Fruit fly (Drosophila melanogaster) whole organism, prepupa: ENCODE data around the gene CG9328.

ENCODE experiments used
- Blimp-1 ChIP-seq: fragments of 200-800 bp; sonication (Bioruptor generic); optimal IDR thresholded peaks from 3 replicates; lab custom pipeline; 2017; ENCODE audit warnings: missing biosample characterization, missing genetic modification characterization, mild to moderate bottlenecking, moderate library complexity, missing genetic modification reagents
- CG10631 ChIP-seq: fragments of 200-800 bp; sonication (Bioruptor generic); optimal IDR thresholded peaks from 2 replicates; lab custom pipeline; 2016; ENCODE audit warnings: missing biosample characterization, missing genetic modification characterization
- CG10669 ChIP-seq: fragments of 200-800 bp; sonication (Bioruptor generic); optimal IDR thresholded peaks from 3 replicates; lab custom pipeline; 2018; ENCODE audit warnings: missing biosample characterization, mild to moderate bottlenecking, missing genetic modification characterization, moderate library complexity
- CG11294 ChIP-seq: fragments of 200-800 bp; sonication (Bioruptor generic); IDR thresholded peaks from 2 replicates; pipeline ENCODE4 v1.3.6; 2022; ENCODE audit warnings: missing biosample characterization, missing genetic modification characterization
- CG11762 ChIP-seq: fragments of 200-800 bp; sonication (Bioruptor generic); optimal IDR thresholded peaks from 3 replicates; lab custom pipeline; 2016; ENCODE audit warnings: missing biosample characterization, missing genetic modification characterization; ENCODE audit not compliant: insufficient read depth
- CG11902 ChIP-seq: fragments of 200-800 bp; sonication (Bioruptor generic); optimal IDR thresholded peaks from 3 replicates; lab custom pipeline; 2016; ENCODE audit warnings: missing biosample characterization, missing genetic modification characterization
- CG15336 ChIP-seq: fragments of 200-800 bp; sonication (Bioruptor generic); IDR thresholded peaks from 2 replicates; pipeline ENCODE4 v1.3.6; 2022; ENCODE audit warnings: missing biosample characterization, missing genetic modification characterization
- CG1621 ChIP-seq: fragments of 200-800 bp; sonication (Bioruptor generic); optimal IDR thresholded peaks from 3 replicates; lab custom pipeline; 2018; ENCODE audit warnings: missing biosample characterization, mild to moderate bottlenecking, missing genetic modification characterization
- CG3032 ChIP-seq: fragments of 200-800 bp; optimal IDR thresholded peaks from 2 replicates; lab custom pipeline; 2019; ENCODE audit warnings: missing biosample characterization, mild to moderate bottlenecking, missing genetic modification characterization, moderate library complexity
- CG31627 ChIP-seq: fragments of 200-800 bp; sonication (Bioruptor generic); optimal IDR thresholded peaks from 3 replicates; lab custom pipeline; 2016; ENCODE audit warnings: missing biosample characterization, missing genetic modification characterization
- CG32006 ChIP-seq: fragments of 200-800 bp; sonication (Bioruptor generic); optimal IDR thresholded peaks from 3 replicates; lab custom pipeline; 2017; ENCODE audit warnings: missing biosample characterization, mild to moderate bottlenecking, missing genetic modification characterization
- CG34406 ChIP-seq: fragments of 200-800 bp; sonication (Bioruptor generic); optimal IDR thresholded peaks from 3 replicates; lab custom pipeline; 2016; ENCODE audit warnings: missing biosample characterization, missing genetic modification characterization
- CG3919 ChIP-seq: fragments of 200-800 bp; sonication (Bioruptor generic); optimal IDR thresholded peaks from 3 replicates; lab custom pipeline; 2016; ENCODE audit warnings: missing biosample characterization, missing genetic modification characterization
- CG4318 ChIP-seq: fragments of 200-800 bp; sonication (Bioruptor generic); optimal IDR thresholded peaks from 3 replicates; lab custom pipeline; 2017; ENCODE audit warnings: missing biosample characterization, mild to moderate bottlenecking, missing genetic modification characterization
- CG6163 ChIP-seq: fragments of 200-800 bp; sonication (Bioruptor generic); IDR thresholded peaks from 3 replicates; pipeline ENCODE4 v1.3.6; 2022; ENCODE audit warnings: missing biosample characterization, missing genetic modification characterization
- CG6276 ChIP-seq: fragments of 200-800 bp; sonication (Bioruptor generic); optimal IDR thresholded peaks from 2 replicates; lab custom pipeline; 2017; ENCODE audit warnings: missing biosample characterization, mild to moderate bottlenecking, missing genetic modification characterization
- CG6792 ChIP-seq: fragments of 200-800 bp; sonication (Bioruptor generic); optimal IDR thresholded peaks from 3 replicates; lab custom pipeline; 2016; ENCODE audit warnings: missing biosample characterization, missing genetic modification characterization
- CG6808 ChIP-seq: fragments of 200-800 bp; sonication (Bioruptor generic); optimal IDR thresholded peaks from 3 replicates; lab custom pipeline; 2017; ENCODE audit warnings: missing biosample characterization, missing genetic modification characterization, mild to moderate bottlenecking, moderate library complexity, missing genetic modification reagents
- CG6854 ChIP-seq: fragments of 200-800 bp; sonication (Bioruptor generic); optimal IDR thresholded peaks from 2 replicates; lab custom pipeline; 2017; ENCODE audit warnings: missing biosample characterization, mild to moderate bottlenecking, missing genetic modification characterization
- CG7368 ChIP-seq: fragments of 200-800 bp; sonication (Bioruptor generic); optimal IDR thresholded peaks from 3 replicates; lab custom pipeline; 2016; ENCODE audit warnings: missing biosample characterization, missing genetic modification characterization
- CG8319 ChIP-seq: fragments of 200-800 bp; sonication (Bioruptor generic); optimal IDR thresholded peaks from 3 replicates; lab custom pipeline; 2016; ENCODE audit warnings: missing biosample characterization, missing genetic modification characterization
- CG8632 ChIP-seq: fragments of 200-800 bp; sonication (Bioruptor generic); optimal IDR thresholded peaks from 3 replicates; lab custom pipeline; 2016; ENCODE audit warnings: missing biosample characterization, missing genetic modification characterization
- CG9139 ChIP-seq: fragments of 200-800 bp; sonication (Bioruptor generic); optimal IDR thresholded peaks from 3 replicates; lab custom pipeline; 2017; ENCODE audit warnings: missing biosample characterization, mild to moderate bottlenecking, missing genetic modification characterization
- Eip78C ChIP-seq: fragments of 200-800 bp; sonication (Bioruptor generic); peaks from one replicate; lab custom pipeline; 2016; ENCODE audit warnings: missing biosample characterization, missing genetic modification characterization
- Eip93F ChIP-seq: fragments of 200-800 bp; sonication (Bioruptor generic); optimal IDR thresholded peaks from 2 replicates; lab custom pipeline; 2016; ENCODE audit warnings: missing biosample characterization, mild to moderate bottlenecking, missing genetic modification characterization
- Ets21C ChIP-seq: fragments of 200-800 bp; sonication (Bioruptor generic); optimal IDR thresholded peaks from 3 replicates; lab custom pipeline; 2016; ENCODE audit warnings: missing biosample characterization, missing genetic modification characterization
- Gug ChIP-seq: fragments of 200-800 bp; sonication (Bioruptor generic); IDR thresholded peaks from 2 replicates; pipeline ENCODE4 v1.3.6; 2022; ENCODE audit warnings: missing biosample characterization, missing genetic modification characterization
- Hr38 ChIP-seq: sonication (Bioruptor generic); optimal IDR thresholded peaks from 2 replicates; lab custom pipeline; 2016; ENCODE audit warnings: missing biosample characterization, missing genetic modification characterization
- Hr39 ChIP-seq: fragments of 200-800 bp; sonication (Bioruptor generic); optimal IDR thresholded peaks from 2 replicates; lab custom pipeline; 2016; ENCODE audit warnings: missing biosample characterization, missing genetic modification characterization
- Hr4 ChIP-seq: fragments of 200-800 bp; sonication (Bioruptor generic); optimal IDR thresholded peaks from 3 replicates; lab custom pipeline; 2016; ENCODE audit warnings: missing biosample characterization, missing genetic modification characterization
- Lpt ChIP-seq: fragments of 200-800 bp; sonication (Bioruptor generic); optimal IDR thresholded peaks from 3 replicates; lab custom pipeline; 2016; ENCODE audit warnings: missing biosample characterization, missing genetic modification characterization
- Met ChIP-seq: fragments of 200-800 bp; sonication (Bioruptor generic); optimal IDR thresholded peaks from 3 replicates; lab custom pipeline; 2016; ENCODE audit warnings: missing biosample characterization, missing genetic modification characterization
- OdsH ChIP-seq: fragments of 200-800 bp; sonication (Bioruptor generic); optimal IDR thresholded peaks from 3 replicates; lab custom pipeline; 2016; ENCODE audit warnings: missing biosample characterization, missing genetic modification characterization
- Smox ChIP-seq: fragments of 200-800 bp; sonication (Bioruptor generic); optimal IDR thresholded peaks from 3 replicates; lab custom pipeline; 2016; ENCODE audit warnings: missing biosample characterization, missing genetic modification characterization
- Sox102F ChIP-seq: fragments of 200-800 bp; sonication (Bioruptor generic); optimal IDR thresholded peaks from 2 replicates; lab custom pipeline; 2016; ENCODE audit warnings: missing biosample characterization, mild to moderate bottlenecking, missing genetic modification characterization
- Sox14 ChIP-seq: fragments of 200-800 bp; sonication (Bioruptor generic); optimal IDR thresholded peaks from 3 replicates; lab custom pipeline; 2016; ENCODE audit warnings: missing biosample characterization, missing genetic modification characterization
- achi ChIP-seq: fragments of 200-800 bp; sonication (Bioruptor generic); optimal IDR thresholded peaks from 3 replicates; lab custom pipeline; 2016; ENCODE audit warnings: missing biosample characterization, missing genetic modification characterization
- cyc ChIP-seq: fragments of 200-800 bp; sonication (Bioruptor generic); optimal IDR thresholded peaks from 3 replicates; lab custom pipeline; 2016; ENCODE audit warnings: missing biosample characterization, missing genetic modification characterization
- dac ChIP-seq: fragments of 200-800 bp; sonication (Bioruptor generic); optimal IDR thresholded peaks from 2 replicates; lab custom pipeline; 2017; ENCODE audit warnings: missing biosample characterization, mild to moderate bottlenecking, missing genetic modification characterization
- dsx ChIP-seq: fragments of 200-800 bp; optimal IDR thresholded peaks from 3 replicates; lab custom pipeline; 2019; ENCODE audit warnings: missing biosample characterization, mild to moderate bottlenecking, missing genetic modification characterization, moderate library complexity; ENCODE audit not compliant: poor library complexity, severe bottlenecking
- eg ChIP-seq: fragments of 200-800 bp; sonication (Bioruptor generic); IDR thresholded peaks from 3 replicates; pipeline ENCODE4 v1.3.6; 2022; ENCODE audit warnings: missing biosample characterization, missing genetic modification characterization
- esn ChIP-seq: fragments of 200-800 bp; sonication (Bioruptor generic); optimal IDR thresholded peaks from 2 replicates; lab custom pipeline; 2016; ENCODE audit warnings: missing biosample characterization, mild to moderate bottlenecking, missing genetic modification characterization, moderate library complexity
- fd59A ChIP-seq: fragments of 200-800 bp; sonication (Bioruptor generic); optimal IDR thresholded peaks from 2 replicates; lab custom pipeline; 2017; ENCODE audit warnings: missing biosample characterization, mild to moderate bottlenecking, missing genetic modification characterization, missing genetic modification reagents
- fd85E ChIP-seq: fragments of 200-800 bp; sonication (Bioruptor generic); optimal IDR thresholded peaks from 3 replicates; lab custom pipeline; 2016; ENCODE audit warnings: missing biosample characterization, missing genetic modification characterization
- lz ChIP-seq: fragments of 200-800 bp; sonication (Bioruptor generic); optimal IDR thresholded peaks from 3 replicates; lab custom pipeline; 2016; ENCODE audit warnings: missing biosample characterization, missing genetic modification characterization
- pdm3 ChIP-seq: fragments of 200-800 bp; sonication (Bioruptor generic); optimal IDR thresholded peaks from 3 replicates; lab custom pipeline; 2016; ENCODE audit warnings: missing biosample characterization, missing genetic modification characterization
- salr ChIP-seq, 2 experiments: fragments of 200-800 bp; sonication (Bioruptor generic); optimal IDR thresholded peaks; 3 replicates each; lab custom pipeline; 2016 to 2018; ENCODE audit warnings: missing biosample characterization in 2 of 2, missing genetic modification characterization in 2 of 2, mild to moderate bottlenecking in 1 of 2
- spab ChIP-seq: fragments of 200-800 bp; sonication (Bioruptor generic); optimal IDR thresholded peaks from 2 replicates; lab custom pipeline; 2017; ENCODE audit warnings: missing biosample characterization, mild to moderate bottlenecking, missing genetic modification characterization, missing genetic modification reagents
- ss ChIP-seq, 2 experiments: fragments of 200-800 bp; sonication (Bioruptor generic); optimal IDR thresholded peaks; 2 replicates in 1 of 2; 3 replicates in 1 of 2; lab custom pipeline; 2017 to 2018; ENCODE audit warnings: mild to moderate bottlenecking in 2 of 2, missing biosample characterization in 2 of 2, missing genetic modification characterization in 2 of 2, moderate library complexity in 1 of 2
- svp ChIP-seq: fragments of 200-800 bp; sonication (Bioruptor generic); peaks from one replicate; lab custom pipeline; 2016; ENCODE audit warnings: missing biosample characterization, missing genetic modification characterization
- topi ChIP-seq: fragments of 200-800 bp; sonication (Bioruptor generic); optimal IDR thresholded peaks from 3 replicates; lab custom pipeline; 2016; ENCODE audit warnings: missing biosample characterization, missing genetic modification characterization
- vri ChIP-seq: fragments of 200-800 bp; sonication (Bioruptor generic); optimal IDR thresholded peaks from 3 replicates; lab custom pipeline; 2016; ENCODE audit warnings: missing biosample characterization, mild to moderate bottlenecking, missing genetic modification characterization

CG9328 gene

DNA sequence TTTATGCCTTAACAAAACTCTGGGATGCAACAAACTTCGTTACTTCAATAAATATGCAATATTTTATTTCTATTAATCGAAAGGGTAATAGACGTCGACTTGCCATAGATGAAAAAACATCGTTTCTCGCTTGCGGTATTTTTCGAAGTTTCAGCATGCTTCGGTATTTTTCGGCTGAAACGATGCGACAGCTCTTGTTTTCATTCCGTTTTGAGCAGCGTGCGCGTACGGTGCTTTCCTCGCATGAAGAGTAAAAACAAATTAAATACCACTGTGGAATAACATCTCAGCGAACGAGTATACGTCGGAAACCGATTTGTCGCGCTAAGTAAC, at the start of gene CG9328:
CG9328 (plus strand) TSS at position 201 of the 333 bp plus-strand sequence.
- TF ChIP-seq Gug (GFP tag; lab: Robert Waterston, UW) (0 out of 2 replicates have a peak, but pooled peaks have one; percentile 25), CG9139 (GFP tag; lab: Kevin White, UChicago) (peak; percentile 15), OdsH (peak; percentile 50), CG10631 (GFP tag; lab: Kevin White, UChicago) (peak; percentile 50), CG1621 (tag; lab: Kevin White, UChicago) (peak; percentile 22), fd59A (no peak), Hr39 (GFP tag; lab: Kevin White, UChicago) (peak; percentile 40), CG3032 (tag; lab: Kevin White, UChicago) (peak; percentile 47), CG6854 (GFP tag; lab: Kevin White, UChicago) (peak; percentile 26), Eip93F (GFP tag; lab: Kevin White, UChicago) (no peak), Eip78C (GFP tag; lab: Kevin White, UChicago) (peak; percentile 83), topi (GFP tag; lab: Kevin White, UChicago) (peak; percentile 50), achi (GFP tag; lab: Kevin White, UChicago) (no peak), eg (GFP tag; lab: Robert Waterston, UW) (no peak; the same call in 1 of the 3 replicates), CG11762 (peak; percentile 15), Ets21C (GFP tag; lab: Kevin White, UChicago) (peak; percentile 6), CG32006 (GFP tag; lab: Kevin White, UChicago) (no peak), Hr4 (GFP tag; lab: Kevin White, UChicago) (peak; percentile 47), ss (GFP tag; optimal IDR thresholded peaks at IDR 0.05; lab: Kevin White, UChicago) (peak in 1 of 2 experiments; percentile 30), CG11294 (GFP tag; lab: Robert Waterston, UW) (peak; percentile 18; the same call in 1 of the 2 replicates), CG7368 (GFP tag; lab: Kevin White, UChicago) (no peak), dac (GFP tag; lab: Kevin White, UChicago) (no peak), pdm3 (GFP tag; lab: Kevin White, UChicago) (peak; percentile 56), dsx (GFP tag; lab: Kevin White, UChicago) (no peak), CG10669 (GFP tag; lab: Kevin White, UChicago) (peak; percentile 41), fd85E (GFP tag; lab: Kevin White, UChicago) (peak; percentile 50), salr (GFP tag; optimal IDR thresholded peaks at IDR 0.05; lab: Kevin White, UChicago) (peak in 1 of 2 experiments; percentile 13), CG4318 (no peak), vri (GFP tag; lab: Kevin White, UChicago) (peak; percentile 39), Smox (GFP tag; lab: Kevin White, UChicago) (peak; percentile 62), lz (GFP tag; lab: Kevin White, UChicago) (peak; percentile 39), CG11902 (GFP tag; lab: Kevin White, UChicago) (no peak), Blimp-1 (GFP tag; lab: Kevin White, UChicago) (no peak), CG8319 (peak; percentile 2), cyc (GFP tag; lab: Kevin White, UChicago) (peak; percentile 42), Sox102F (peak; percentile 72), svp (GFP tag; lab: Kevin White, UChicago) (peak; percentile 68), Sox14 (GFP tag; lab: Kevin White, UChicago) (peak; percentile 0), CG6808 (GFP tag; lab: Kevin White, UChicago) (no peak), Met (peak; percentile 63), CG6792 (peak; percentile 22), CG8632 (no peak), esn (GFP tag; lab: Kevin White, UChicago) (peak; percentile 51), spab (peak; percentile 2), Hr38 (no peak), CG15336 (GFP tag; lab: Robert Waterston, UW) (peak; percentile 22; the same call in 1 of the 2 replicates), CG3919 (GFP tag; lab: Kevin White, UChicago) (peak; percentile 49), Lpt (GFP tag; lab: Kevin White, UChicago) (no peak), CG34406 (GFP tag; lab: Kevin White, UChicago) (peak; percentile 31), CG6276 (no peak), CG31627 (GFP tag; lab: Kevin White, UChicago) (peak; percentile 54), CG6163 (peak; percentile 74)
